Fruit fly (Drosophila melanogaster): ENCODE results near the gene CG33511.
A peak's percentile ranks its signal among the peaks of the same experiment; 100 is the strongest.

CG33511 gene

dm6 chr2L:21082444-21083201, at the start of gene CG33511:
Gene CG33511, minus strand, starts transcription at chr2L:21082494.
- TF ChIP-seq Myc (optimal IDR thresholded peaks at IDR 0.05) (no peak), insv (optimal IDR thresholded peaks at IDR 0.05) (no peak), Sin3A (optimal IDR thresholded peaks at IDR 0.05) (no peak), ttk (optimal IDR thresholded peaks at IDR 0.05) (no peak), h (optimal IDR thresholded peaks at IDR 0.05) (no peak), psq (optimal IDR thresholded peaks at IDR 0.05) (no peak)

DNA sequence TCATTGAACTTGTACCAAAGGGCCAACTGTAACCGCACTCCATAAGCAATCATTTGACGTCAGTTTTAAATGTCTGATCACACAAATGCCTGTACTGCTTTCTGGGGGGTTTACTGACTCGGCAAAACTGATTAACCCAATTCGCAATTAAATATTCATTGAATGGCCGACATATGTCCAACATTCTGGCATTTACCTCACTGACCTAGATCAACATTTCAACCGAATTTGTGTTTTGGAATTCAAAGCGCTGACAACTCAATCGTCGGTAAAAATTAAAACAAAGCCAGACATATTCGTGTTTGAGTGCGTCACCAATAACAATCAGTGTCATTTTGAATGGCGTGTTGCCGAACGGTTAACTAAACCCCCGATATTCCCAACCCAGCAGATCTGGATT, 33.4 kb upstream of the CG33511 start:
- TF ChIP-seq h (optimal IDR thresholded peaks at IDR 0.05) (no peak), Sin3A (optimal IDR thresholded peaks at IDR 0.05) (no peak), psq (optimal IDR thresholded peaks at IDR 0.05) (no peak), ttk (optimal IDR thresholded peaks at IDR 0.05) (no peak), insv (optimal IDR thresholded peaks at IDR 0.05) (no peak), Myc (optimal IDR thresholded peaks at IDR 0.05) (no peak)

dm6 chr2L:21113546-21113945, 31.3 kb upstream of the CG33511 start:
- TF ChIP-seq Sin3A (optimal IDR thresholded peaks at IDR 0.05), result no peak
- TF ChIP-seq insv (optimal IDR thresholded peaks at IDR 0.05), result no peak
- no peak for TF ChIP-seq Myc (optimal IDR thresholded peaks at IDR 0.05)
- no peak for TF ChIP-seq psq (optimal IDR thresholded peaks at IDR 0.05)
- TF ChIP-seq ttk (optimal IDR thresholded peaks at IDR 0.05), result no peak
- no peak for TF ChIP-seq h (optimal IDR thresholded peaks at IDR 0.05)

- TF ChIP-seq Sin3A (optimal IDR thresholded peaks at IDR 0.05), result no peak
- no peak for TF ChIP-seq h (optimal IDR thresholded peaks at IDR 0.05)
- no peak for TF ChIP-seq insv (optimal IDR thresholded peaks at IDR 0.05)
- no peak for TF ChIP-seq psq (optimal IDR thresholded peaks at IDR 0.05)
- no peak for TF ChIP-seq Myc (optimal IDR thresholded peaks at IDR 0.05)
- TF ChIP-seq ttk (optimal IDR thresholded peaks at IDR 0.05), result no peak
These were observed 29.6 kb upstream of the CG33511 start for dm6 chr2L:21111849-21112248.

dm6 chr2L:21109680-21110079, 27.4 kb upstream of the CG33511 start:
- no peak for TF ChIP-seq insv (optimal IDR thresholded peaks at IDR 0.05)
- no peak for TF ChIP-seq ttk (optimal IDR thresholded peaks at IDR 0.05)
- no peak for TF ChIP-seq Myc (optimal IDR thresholded peaks at IDR 0.05)
- TF ChIP-seq h (optimal IDR thresholded peaks at IDR 0.05), result no peak
- TF ChIP-seq Sin3A (optimal IDR thresholded peaks at IDR 0.05), result no peak
- TF ChIP-seq psq (optimal IDR thresholded peaks at IDR 0.05), result no peak

- TF ChIP-seq psq (optimal IDR thresholded peaks at IDR 0.05), result no peak
- TF ChIP-seq insv (optimal IDR thresholded peaks at IDR 0.05), result no peak
- no peak for TF ChIP-seq h (optimal IDR thresholded peaks at IDR 0.05)
- no peak for TF ChIP-seq Sin3A (optimal IDR thresholded peaks at IDR 0.05)
- TF ChIP-seq ttk (optimal IDR thresholded peaks at IDR 0.05), result no peak
- no peak for TF ChIP-seq Myc (optimal IDR thresholded peaks at IDR 0.05)
These were observed 26.5 kb upstream of the CG33511 start for dm6 chr2L:21108759-21109282.

DNA sequence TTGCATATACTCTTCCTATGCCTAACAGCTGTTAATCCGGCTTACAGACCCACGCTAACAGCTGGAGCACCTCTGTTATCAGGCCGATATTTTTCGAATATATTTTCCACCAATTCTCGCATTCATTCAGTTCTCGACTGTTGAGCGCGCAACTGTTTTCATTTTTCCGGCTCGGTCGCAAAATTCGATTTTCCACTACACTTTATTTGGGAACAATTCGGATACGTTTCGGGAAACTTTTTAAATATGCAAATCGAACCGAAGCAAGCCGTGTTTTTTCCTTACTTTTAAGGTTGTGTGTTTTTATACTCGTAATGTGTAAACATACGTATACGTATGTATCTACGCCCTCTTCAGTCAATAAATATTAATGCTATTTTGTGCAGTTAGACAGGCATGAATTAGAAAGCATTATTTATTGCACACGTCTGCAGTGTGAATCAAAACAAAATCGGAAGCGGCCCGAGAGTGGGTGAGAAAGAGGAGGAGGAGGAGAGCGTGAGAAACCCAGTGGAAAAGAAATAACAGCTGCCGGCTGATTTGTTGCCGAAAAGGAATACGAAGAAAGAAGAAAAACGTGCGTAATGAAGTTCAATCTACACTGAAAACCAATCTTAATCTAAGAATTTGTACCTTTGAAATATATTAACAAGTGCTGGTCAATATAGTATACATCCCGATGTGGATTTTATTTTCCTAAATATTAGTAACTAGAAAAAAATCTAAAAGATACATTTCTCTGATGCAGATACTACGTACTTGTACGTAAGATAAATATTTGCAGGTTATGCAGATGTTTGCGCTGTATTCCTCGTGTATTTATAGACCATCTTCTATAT, 25.6 kb upstream of the CG33511 start:
- peak; percentile 80 for TF ChIP-seq psq (optimal IDR thresholded peaks at IDR 0.05)
- TF ChIP-seq ttk (optimal IDR thresholded peaks at IDR 0.05), result no peak
- no peak for TF ChIP-seq Sin3A (optimal IDR thresholded peaks at IDR 0.05)

DNA sequence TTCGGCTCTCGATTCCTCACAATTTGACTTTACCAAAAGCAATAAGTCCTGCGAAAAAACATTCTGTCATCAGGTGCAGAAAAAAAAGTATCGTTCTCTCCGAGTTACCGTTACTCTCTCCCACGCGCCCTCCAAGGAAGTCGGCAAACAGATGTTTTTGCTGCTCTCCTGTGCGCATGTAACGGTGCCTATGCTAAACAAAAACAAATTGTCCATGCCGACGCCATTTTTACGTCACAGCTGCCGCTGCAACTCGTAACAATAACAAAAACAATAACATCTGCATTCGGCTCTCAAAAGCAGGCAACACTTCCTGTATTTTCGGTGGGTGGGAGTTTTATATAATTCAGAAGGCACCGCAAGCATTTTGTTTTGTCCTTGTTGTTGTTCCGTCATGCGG, 22.8 kb upstream of the CG33511 start:
- no peak for TF ChIP-seq ttk (optimal IDR thresholded peaks at IDR 0.05)
- no peak for TF ChIP-seq psq (optimal IDR thresholded peaks at IDR 0.05)
- TF ChIP-seq insv (optimal IDR thresholded peaks at IDR 0.05), result no peak
- TF ChIP-seq Sin3A (optimal IDR thresholded peaks at IDR 0.05), result no peak
- no peak for TF ChIP-seq Myc (optimal IDR thresholded peaks at IDR 0.05)
- TF ChIP-seq h (optimal IDR thresholded peaks at IDR 0.05), result no peak

- TF ChIP-seq psq (optimal IDR thresholded peaks at IDR 0.05), result no peak
- no peak for TF ChIP-seq h (optimal IDR thresholded peaks at IDR 0.05)
- TF ChIP-seq ttk (optimal IDR thresholded peaks at IDR 0.05), result no peak
- no peak for TF ChIP-seq insv (optimal IDR thresholded peaks at IDR 0.05)
- no peak for TF ChIP-seq Sin3A (optimal IDR thresholded peaks at IDR 0.05)
- TF ChIP-seq Myc (optimal IDR thresholded peaks at IDR 0.05), result no peak
These were observed 22.0 kb upstream of the CG33511 start, which contains the start of the genes CG46307 and Nhe2 for dm6 chr2L:21104326-21104725. Gene CG46307, plus strand, starts transcription at chr2L:21104568. Gene Nhe2, plus strand, starts transcription at chr2L:21104568.

DNA sequence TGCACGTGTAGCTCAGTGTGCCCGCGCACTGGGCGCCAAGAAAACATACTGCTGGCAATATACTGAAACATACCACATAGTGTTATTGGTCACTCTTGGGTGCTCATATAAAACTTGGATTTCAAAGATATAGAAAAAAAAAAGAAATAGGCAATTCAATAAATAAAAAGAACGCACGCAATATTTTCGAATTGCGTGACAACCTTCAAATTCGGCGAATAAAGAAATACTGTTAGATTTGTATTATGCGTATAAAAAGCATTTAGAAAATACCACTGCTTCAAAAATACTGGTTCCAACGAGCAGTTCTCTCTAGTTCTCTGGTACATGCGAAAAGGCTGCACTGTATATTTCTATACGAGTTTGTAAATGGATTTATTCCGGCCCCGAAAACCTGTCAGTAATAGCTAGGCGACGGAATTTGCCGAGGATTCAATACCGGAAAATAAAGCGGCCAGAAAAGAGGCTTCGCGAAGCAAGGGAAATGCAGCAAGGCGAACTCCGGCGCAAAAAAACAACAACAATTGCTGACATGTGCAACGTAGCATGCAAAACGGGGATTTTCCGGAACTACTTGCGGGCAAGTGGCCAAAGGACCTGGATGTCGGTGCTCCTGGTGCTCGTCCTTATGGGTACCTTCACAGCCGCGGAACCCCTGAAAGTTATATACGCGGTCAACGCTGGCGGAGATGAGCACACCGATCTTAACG, 20.3 kb upstream of the CG33511 start, which contains the start of gene CG9257:
CG9257 (plus strand) TSS at position 345 of the 710 bp plus-strand sequence.
- no peak for TF ChIP-seq ttk (optimal IDR thresholded peaks at IDR 0.05)
- TF ChIP-seq Myc (optimal IDR thresholded peaks at IDR 0.05), result no peak
- no peak for TF ChIP-seq Sin3A (optimal IDR thresholded peaks at IDR 0.05)
- no peak for TF ChIP-seq insv (optimal IDR thresholded peaks at IDR 0.05)
- no peak for TF ChIP-seq h (optimal IDR thresholded peaks at IDR 0.05)
- no peak for TF ChIP-seq psq (optimal IDR thresholded peaks at IDR 0.05)

DNA sequence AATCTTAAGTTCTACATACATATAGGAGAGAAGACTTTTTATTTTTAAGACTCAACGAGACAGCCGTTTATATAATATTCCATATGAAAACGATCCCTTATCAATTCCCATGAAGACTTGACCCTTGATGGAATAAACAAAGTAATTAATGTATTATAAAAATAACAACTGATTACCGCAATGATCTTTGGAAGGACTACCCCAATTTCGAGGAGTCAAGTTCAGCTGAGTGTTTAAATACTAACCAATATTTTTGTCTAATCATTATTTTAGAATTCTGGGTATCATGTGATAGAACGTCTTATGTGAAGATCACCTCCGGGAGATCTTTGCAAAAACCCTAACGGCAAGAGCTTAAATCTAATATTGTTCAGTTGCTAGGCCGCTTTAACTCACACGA, 15.6 kb upstream of the CG33511 start:
- TF ChIP-seq Myc (optimal IDR thresholded peaks at IDR 0.05) (no peak), psq (optimal IDR thresholded peaks at IDR 0.05) (no peak), Sin3A (optimal IDR thresholded peaks at IDR 0.05) (no peak), h (optimal IDR thresholded peaks at IDR 0.05) (no peak), insv (optimal IDR thresholded peaks at IDR 0.05) (no peak), ttk (optimal IDR thresholded peaks at IDR 0.05) (no peak)

Data from Kc167 (cell line).